Fruit fly (Drosophila melanogaster): ENCODE measurements around the gene r-l.

The r-l gene

dm6 chr3R:21071943-21072500 lies 1.1 kb downstream of the r-l start:
- no peak for TF ChIP-seq eg (GFP tag; IDR thresholded peaks at IDR 0.05)
- no peak for TF ChIP-seq fkh (GFP tag; optimal IDR thresholded peaks at IDR 0.05)
- no peak for TF ChIP-seq ss (GFP tag; optimal IDR thresholded peaks at IDR 0.05)

DNA sequence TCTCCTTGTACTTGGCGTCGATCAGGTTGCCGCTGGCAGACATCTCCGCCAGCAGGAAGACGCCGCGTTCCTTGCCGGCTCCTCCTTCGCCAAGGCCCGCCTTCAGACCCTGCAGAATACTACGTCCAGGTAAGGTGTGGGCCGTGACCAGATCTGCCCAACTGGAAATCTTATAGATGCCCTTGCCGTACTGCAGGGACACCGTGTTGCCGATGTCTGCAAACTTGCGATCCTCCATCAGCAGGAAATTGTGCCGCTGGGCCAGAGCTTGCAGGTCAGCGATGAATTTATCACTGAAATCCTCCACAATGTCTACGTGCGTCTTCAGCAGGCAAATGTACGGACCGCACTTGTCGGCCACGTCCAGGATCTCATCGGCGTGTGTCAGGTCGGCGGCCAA lies 1.8 kb downstream of the r-l start:
- TF ChIP-seq Sox15 (GFP tag; optimal IDR thresholded peaks at IDR 0.05) (no peak), svp (GFP tag) (no peak), CG8319 (GFP tag; optimal IDR thresholded peaks at IDR 0.05) (no peak), Eip93F (GFP tag; optimal IDR thresholded peaks at IDR 0.05) (no peak)

DNA sequence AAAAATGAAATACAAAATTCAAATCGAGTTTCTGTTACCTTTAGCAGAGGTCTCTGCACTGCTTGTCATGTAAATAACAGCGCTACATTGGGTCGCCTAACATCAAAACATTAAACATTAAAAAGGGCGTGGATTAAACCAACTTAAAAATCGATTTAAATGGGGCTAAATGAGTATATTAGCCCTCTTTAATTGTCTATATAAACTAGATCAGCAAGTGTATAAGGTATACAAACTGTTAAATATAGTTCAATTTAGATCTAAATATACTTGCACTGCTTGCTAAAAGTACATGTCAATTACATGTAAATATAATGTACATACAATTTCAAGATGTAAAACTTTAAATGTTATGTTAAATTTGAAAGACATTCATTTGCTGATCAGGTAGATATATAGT lies 3.4 kb downstream of the r-l start:
- TF ChIP-seq CG6808 (GFP tag; optimal IDR thresholded peaks at IDR 0.05) (no peak), CG4318 (GFP tag; optimal IDR thresholded peaks at IDR 0.05) (no peak), cyc (GFP tag; optimal IDR thresholded peaks at IDR 0.05) (no peak), Hr38 (GFP tag; optimal IDR thresholded peaks at IDR 0.05) (no peak), achi (GFP tag; optimal IDR thresholded peaks at IDR 0.05) (no peak), Eip78C (GFP tag) (no peak), Met (GFP tag; optimal IDR thresholded peaks at IDR 0.05) (no peak), eg (GFP tag; IDR thresholded peaks at IDR 0.05) (no peak), CG11762 (GFP tag; optimal IDR thresholded peaks at IDR 0.05; ENCODE audit: insufficient read depth) (no peak), Eip93F (GFP tag; optimal IDR thresholded peaks at IDR 0.05) (no peak), CG6276 (GFP tag; optimal IDR thresholded peaks at IDR 0.05) (no peak), CG11902 (GFP tag; optimal IDR thresholded peaks at IDR 0.05) (no peak), OdsH (GFP tag; optimal IDR thresholded peaks at IDR 0.05) (no peak), CG9139 (GFP tag; optimal IDR thresholded peaks at IDR 0.05) (no peak), fd59A (GFP tag; optimal IDR thresholded peaks at IDR 0.05) (no peak)

DNA sequence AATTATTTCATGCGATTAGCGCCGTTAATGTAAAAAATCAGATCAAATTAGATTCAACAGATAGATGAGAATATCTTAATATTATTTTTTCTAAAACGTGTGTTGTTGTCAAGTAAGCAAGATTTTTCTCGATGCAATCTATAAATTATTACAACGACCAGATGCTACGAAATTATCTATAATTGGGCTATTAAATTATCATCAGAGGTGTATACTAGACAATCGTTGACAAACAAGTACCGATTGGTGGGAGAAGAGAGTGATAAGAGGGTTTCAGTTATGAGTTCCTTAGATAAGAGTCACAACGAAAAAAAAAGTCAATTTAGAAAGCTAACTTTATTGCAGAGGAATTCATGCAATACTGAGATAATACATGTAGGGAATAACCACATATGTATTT lies 5.6 kb downstream of the r-l start:
- TF ChIP-seq vri (GFP tag; optimal IDR thresholded peaks at IDR 0.05) (peak; percentile 65), topi (GFP tag; optimal IDR thresholded peaks at IDR 0.05) (no peak), CG6276 (GFP tag; optimal IDR thresholded peaks at IDR 0.05) (no peak), acj6 (GFP tag; optimal IDR thresholded peaks at IDR 0.05) (no peak), CG11902 (GFP tag; optimal IDR thresholded peaks at IDR 0.05) (no peak), net (GFP tag; optimal IDR thresholded peaks at IDR 0.05) (no peak), pdm3 (GFP tag; optimal IDR thresholded peaks at IDR 0.05) (no peak), spab (GFP tag; optimal IDR thresholded peaks at IDR 0.05) (no peak), Hr39 (GFP tag; optimal IDR thresholded peaks at IDR 0.05) (no peak)

- TF ChIP-seq CG15336 (GFP tag; IDR thresholded peaks at IDR 0.05) (0 out of 2 replicates have a peak, but pooled peaks have one; percentile 32), Blimp-1 (GFP tag; optimal IDR thresholded peaks at IDR 0.05) (peak; percentile 12), Eip78C (GFP tag) (peak; percentile 46), CG6854 (GFP tag; optimal IDR thresholded peaks at IDR 0.05) (no peak), CG11762 (GFP tag; optimal IDR thresholded peaks at IDR 0.05; ENCODE audit: insufficient read depth) (no peak), fkh (GFP tag; optimal IDR thresholded peaks at IDR 0.05) (peak; percentile 71), eg (GFP tag; IDR thresholded peaks at IDR 0.05) (peak; percentile 16; the same call in 1 of the 3 replicates), Gug (GFP tag; IDR thresholded peaks at IDR 0.05) (no peak), CG11294 (GFP tag; IDR thresholded peaks at IDR 0.05) (no peak)
These were observed 6.4 kb downstream of the r-l start for dm6 chr3R:21066469-21067284.

All from whole organism, prepupa.